Worm (Caenorhabditis elegans) whole organism, L1 larva: Measurements from ENCODE around the gene F52G3.5.

Experiments used
- C16A3.4 ChIP-seq: fragments of 150-350 bp; optimal IDR thresholded peaks from 2 replicates; lab custom pipeline; 2014; ENCODE audit warnings: missing biosample characterization, missing genetic modification characterization
- C34B4.2 ChIP-seq: sonication (generic microtip); optimal IDR thresholded peaks from 2 replicates; lab custom pipeline; 2017; ENCODE audit warnings: mild to moderate bottlenecking, missing genetic modification characterization, missing compliant biosample characterization
- Y116A8C.19 ChIP-seq: sonication (generic microtip); optimal IDR thresholded peaks from 2 replicates; lab custom pipeline; 2016; ENCODE audit warnings: missing compliant biosample characterization, missing genetic modification characterization, borderline replicate concordance
- ceh-63 ChIP-seq: fragments of 200-800 bp; sonication (Bioruptor generic); optimal IDR thresholded peaks from 2 replicates; lab custom pipeline; 2018; ENCODE audit warnings: mild to moderate bottlenecking, missing genetic modification characterization, missing compliant biosample characterization
- ceh-82 ChIP-seq, 3 experiments: fragments of 150-350 bp in 1 of 3; sonication (generic microtip) in 2 of 3; optimal IDR thresholded peaks; 2 replicates each; lab custom pipeline; 2014 to 2017; ENCODE audit warnings: missing biosample characterization in 3 of 3, missing genetic modification characterization in 3 of 3
- ceh-88 ChIP-seq: fragments of 200-800 bp; sonication (Bioruptor generic); IDR thresholded peaks from 2 replicates; pipeline ENCODE4 v1.3.6; 2022; ENCODE audit warnings: missing genetic modification characterization, missing compliant biosample characterization
- ces-1 ChIP-seq: fragments of 150-350 bp; optimal IDR thresholded peaks from 2 replicates; lab custom pipeline; 2014; ENCODE audit warnings: missing biosample characterization, missing genetic modification reagents, missing genetic modification characterization
- dsc-1 ChIP-seq: sonication (generic microtip); optimal IDR thresholded peaks from 2 replicates; lab custom pipeline; 2016; ENCODE audit warnings: mild to moderate bottlenecking, missing genetic modification characterization, missing compliant biosample characterization
- efl-3 ChIP-seq: fragments of 200-800 bp; sonication (Bioruptor generic); optimal IDR thresholded peaks from 2 replicates; lab custom pipeline; 2018; ENCODE audit warnings: mild to moderate bottlenecking, missing genetic modification characterization, missing compliant biosample characterization
- egl-27 ChIP-seq, 2 experiments: fragments of 150-350 bp in 1 of 2; sonication (generic microtip); optimal IDR thresholded peaks; 3 replicates each; lab custom pipeline; 2017 to 2018; ENCODE audit warnings: missing biosample characterization in 2 of 2, missing genetic modification characterization in 2 of 2, missing genetic modification reagents in 2 of 2
- elt-2 ChIP-seq: sonication (generic microtip); optimal IDR thresholded peaks from 2 replicates; lab custom pipeline; 2016; ENCODE audit warnings: missing genetic modification characterization, mild to moderate bottlenecking, inconsistent platforms, missing compliant biosample characterization, missing genetic modification reagents
- elt-3 ChIP-seq, 6 experiments: fragments of 150-350 bp in 1 of 6; sonication (generic microtip); optimal IDR thresholded peaks; 2 replicates each; lab custom pipeline; 2017 to 2018; ENCODE audit warnings: missing biosample characterization in 6 of 6, missing genetic modification characterization in 6 of 6, inconsistent platforms in 1 of 6
- ets-5 ChIP-seq: fragments of 200-800 bp; sonication (Bioruptor generic); IDR thresholded peaks from 2 replicates; pipeline ENCODE4 v1.3.6; 2022; ENCODE audit warnings: missing genetic modification characterization, missing compliant biosample characterization
- fkh-10 ChIP-seq: sonication (generic microtip); optimal IDR thresholded peaks from 2 replicates; lab custom pipeline; 2017; ENCODE audit warnings: missing biosample characterization, missing genetic modification reagents, missing genetic modification characterization
- fkh-4 ChIP-seq: sonication (generic microtip); optimal IDR thresholded peaks from 2 replicates; lab custom pipeline; 2016; ENCODE audit warnings: missing compliant biosample characterization, missing genetic modification characterization, borderline replicate concordance
- fkh-8 ChIP-seq: sonication (generic microtip); optimal IDR thresholded peaks from 2 replicates; lab custom pipeline; 2016; ENCODE audit warnings: mild to moderate bottlenecking, missing genetic modification characterization, missing compliant biosample characterization
- fos-1 ChIP-seq: fragments of 150-350 bp; optimal IDR thresholded peaks from 2 replicates; lab custom pipeline; 2014; ENCODE audit warnings: missing biosample characterization, missing genetic modification characterization
- grh-1 ChIP-seq: fragments of 200-800 bp; sonication (Bioruptor generic); IDR thresholded peaks from 2 replicates; pipeline ENCODE4 v1.3.6; 2022; ENCODE audit warnings: missing genetic modification reagents, missing genetic modification characterization, missing compliant biosample characterization
- hlh-17 ChIP-seq: fragments of 200-800 bp; sonication (Bioruptor generic); optimal IDR thresholded peaks from 2 replicates; lab custom pipeline; 2018; ENCODE audit warnings: missing genetic modification characterization, mild to moderate bottlenecking, missing compliant biosample characterization, moderate library complexity, borderline replicate concordance
- hlh-4 ChIP-seq: sonication (generic microtip); optimal IDR thresholded peaks from 2 replicates; lab custom pipeline; 2016; ENCODE audit warnings: mild to moderate bottlenecking, missing genetic modification characterization, missing compliant biosample characterization
- hpl-2 ChIP-seq: fragments of 150-350 bp; optimal IDR thresholded peaks from 2 replicates; lab custom pipeline; 2014; ENCODE audit warnings: missing biosample characterization, missing genetic modification reagents, missing genetic modification characterization
- isw-1 ChIP-seq: fragments of 200-800 bp; sonication (Bioruptor generic); IDR thresholded peaks from 2 replicates; pipeline ENCODE4 v1.3.6; 2022; ENCODE audit warnings: missing genetic modification characterization, missing compliant biosample characterization
- jun-1 ChIP-seq: fragments of 150-350 bp; optimal IDR thresholded peaks from 2 replicates; lab custom pipeline; 2014; ENCODE audit warnings: missing biosample characterization, missing genetic modification reagents, missing genetic modification characterization
- lin-14 ChIP-seq: fragments of 200-800 bp; sonication (Bioruptor generic); optimal IDR thresholded peaks from 2 replicates; lab custom pipeline; 2018; ENCODE audit warnings: mild to moderate bottlenecking, missing genetic modification characterization, moderate library complexity, missing compliant biosample characterization
- lin-39 ChIP-seq: fragments of 150-350 bp; optimal IDR thresholded peaks from 2 replicates; lab custom pipeline; 2014; ENCODE audit warnings: missing biosample characterization, missing genetic modification reagents, missing genetic modification characterization
- lir-3 ChIP-seq: sonication (generic microtip); optimal IDR thresholded peaks from 2 replicates; lab custom pipeline; 2016; ENCODE audit warnings: mild to moderate bottlenecking, missing genetic modification characterization, moderate library complexity, missing compliant biosample characterization; ENCODE audit not compliant: poor library complexity
- lsy-2 ChIP-seq, 2 experiments: fragments of 150-350 bp; optimal IDR thresholded peaks; 2 replicates each; lab custom pipeline; 2014; ENCODE audit warnings: missing biosample characterization in 2 of 2, missing genetic modification characterization in 2 of 2
- mdl-1 ChIP-seq, 2 experiments: fragments of 150-350 bp; optimal IDR thresholded peaks; 2 replicates each; lab custom pipeline; 2014 to 2017; ENCODE audit warnings: missing biosample characterization in 2 of 2, missing genetic modification characterization in 2 of 2, inconsistent platforms in 1 of 2
- mef-2 ChIP-seq: fragments of 150-350 bp; optimal IDR thresholded peaks from 2 replicates; lab custom pipeline; 2014; ENCODE audit warnings: missing biosample characterization, missing genetic modification characterization
- nhr-11 ChIP-seq: fragments of 150-350 bp; optimal IDR thresholded peaks from 2 replicates; lab custom pipeline; 2014; ENCODE audit warnings: missing biosample characterization, missing genetic modification characterization
- nhr-19 ChIP-seq: fragments of 200-800 bp; sonication (Bioruptor generic); conservative IDR thresholded peaks from 2 replicates; pipeline ENCODE4 v1.3.6; 2022; ENCODE audit warnings: missing genetic modification characterization, missing compliant biosample characterization
- nhr-20 ChIP-seq: sonication (generic microtip); optimal IDR thresholded peaks from 2 replicates; lab custom pipeline; 2016; ENCODE audit warnings: mild to moderate bottlenecking, missing genetic modification characterization, missing compliant biosample characterization
- nhr-237 ChIP-seq: fragments of 150-350 bp; optimal IDR thresholded peaks from 2 replicates; lab custom pipeline; 2014; ENCODE audit warnings: missing biosample characterization, missing genetic modification characterization
- nhr-47 ChIP-seq: sonication (generic microtip); optimal IDR thresholded peaks from 2 replicates; lab custom pipeline; 2016; ENCODE audit warnings: mild to moderate bottlenecking, missing genetic modification characterization, moderate library complexity, missing compliant biosample characterization
- nhr-71 ChIP-seq: sonication (generic microtip); optimal IDR thresholded peaks from 2 replicates; lab custom pipeline; 2016; ENCODE audit warnings: mild to moderate bottlenecking, missing genetic modification characterization, moderate library complexity, missing compliant biosample characterization
- nhr-76 ChIP-seq: sonication (generic microtip); optimal IDR thresholded peaks from 2 replicates; lab custom pipeline; 2017; ENCODE audit warnings: missing biosample characterization, missing genetic modification characterization
- nhr-77 ChIP-seq: fragments of 150-350 bp; optimal IDR thresholded peaks from 2 replicates; lab custom pipeline; 2014; ENCODE audit warnings: missing biosample characterization, missing genetic modification characterization
- nhr-84 ChIP-seq: sonication (generic microtip); optimal IDR thresholded peaks from 2 replicates; lab custom pipeline; 2017; ENCODE audit warnings: missing biosample characterization, missing genetic modification characterization
- nhr-85 ChIP-seq: sonication (generic microtip); peaks from one replicate; lab custom pipeline; 2016; ENCODE audit warnings: missing genetic modification characterization, inconsistent platforms, missing compliant biosample characterization
- pax-3 ChIP-seq: fragments of 200-800 bp; sonication (Bioruptor generic); optimal IDR thresholded peaks from 2 replicates; lab custom pipeline; 2018; ENCODE audit warnings: mild to moderate bottlenecking, missing genetic modification characterization, moderate library complexity, missing compliant biosample characterization
- pqm-1 ChIP-seq: sonication (generic microtip); optimal IDR thresholded peaks from 3 replicates; lab custom pipeline; 2017; ENCODE audit warnings: missing biosample characterization, missing genetic modification characterization
- rnt-1 ChIP-seq: sonication (generic microtip); optimal IDR thresholded peaks from 2 replicates; lab custom pipeline; 2016; ENCODE audit warnings: mild to moderate bottlenecking, missing genetic modification characterization, moderate library complexity, missing compliant biosample characterization
- snpc-4 ChIP-seq: fragments of 150-350 bp; optimal IDR thresholded peaks from 2 replicates; lab custom pipeline; 2014; ENCODE audit warnings: missing biosample characterization, missing genetic modification characterization
- snu-23 ChIP-seq: sonication (generic microtip); optimal IDR thresholded peaks from 2 replicates; lab custom pipeline; 2016; ENCODE audit warnings: missing genetic modification characterization, missing compliant biosample characterization
- sox-4 ChIP-seq: sonication (generic microtip); optimal IDR thresholded peaks from 2 replicates; lab custom pipeline; 2016; ENCODE audit warnings: missing genetic modification characterization, missing compliant biosample characterization
- sptf-1 ChIP-seq: fragments of 150-350 bp; optimal IDR thresholded peaks from 2 replicates; lab custom pipeline; 2014; ENCODE audit warnings: missing biosample characterization, missing genetic modification characterization
- sup-37 ChIP-seq: fragments of 200-800 bp; sonication (Bioruptor generic); optimal IDR thresholded peaks from 2 replicates; lab custom pipeline; 2018; ENCODE audit warnings: mild to moderate bottlenecking, missing genetic modification characterization, missing compliant biosample characterization
- swsn-7 ChIP-seq: sonication (generic microtip); optimal IDR thresholded peaks from 2 replicates; lab custom pipeline; 2016; ENCODE audit warnings: missing genetic modification characterization, missing compliant biosample characterization
- tbx-2 ChIP-seq: sonication (generic microtip); optimal IDR thresholded peaks from 2 replicates; lab custom pipeline; 2016; ENCODE audit warnings: missing genetic modification characterization, missing compliant biosample characterization
- tlp-1 ChIP-seq: fragments of 150-350 bp; optimal IDR thresholded peaks from 2 replicates; lab custom pipeline; 2014; ENCODE audit warnings: missing biosample characterization, missing genetic modification characterization
- unc-62 ChIP-seq: fragments of 150-350 bp; optimal IDR thresholded peaks from 2 replicates; lab custom pipeline; 2014; ENCODE audit warnings: missing biosample characterization, missing genetic modification reagents, missing genetic modification characterization
- unc-86 ChIP-seq: sonication (generic microtip); optimal IDR thresholded peaks from 2 replicates; lab custom pipeline; 2016; ENCODE audit warnings: missing genetic modification characterization, missing compliant biosample characterization
- zag-1 ChIP-seq: fragments of 150-350 bp; optimal IDR thresholded peaks from 2 replicates; lab custom pipeline; 2014; ENCODE audit warnings: missing biosample characterization, missing genetic modification characterization
- zip-4 ChIP-seq: fragments of 200-800 bp; sonication (Bioruptor generic); optimal IDR thresholded peaks from 2 replicates; lab custom pipeline; 2018; ENCODE audit warnings: mild to moderate bottlenecking, missing genetic modification characterization, moderate library complexity, missing compliant biosample characterization

The F52G3.5 gene

ce11 chrX:16928087-16928486 is 47.9 kb downstream of the F52G3.5 start (continued):
- peak; percentile 64 for TF ChIP-seq fkh-8 (tag; lab: Kevin White, UChicago)
- TF ChIP-seq sptf-1: no peak
- TF ChIP-seq mdl-1 (tag; optimal IDR thresholded peaks at IDR 0.05; lab: Kevin White, UChicago): peak in 1 of 2 experiments; percentile 18
- no peak for TF ChIP-seq nhr-11 (tag; lab: Kevin White, UChicago)
- no peak for TF ChIP-seq pqm-1 (tag; lab: Kevin White, UChicago)
- no peak for TF ChIP-seq ets-5 (GFP tag; lab: Robert Waterston, UW)
- no peak for TF ChIP-seq snpc-4
- peak; percentile 53 for TF ChIP-seq nhr-71 (tag; lab: Kevin White, UChicago)
- no peak for TF ChIP-seq jun-1
- peak; percentile 35 for TF ChIP-seq C16A3.4 (tag; lab: Kevin White, UChicago)
- TF ChIP-seq nhr-19: peak; percentile 41
- TF ChIP-seq fkh-4 (tag; lab: Kevin White, UChicago): no peak
- no peak for TF ChIP-seq tlp-1 (tag; lab: Kevin White, UChicago)
- peak; percentile 44 for TF ChIP-seq rnt-1 (tag; lab: Kevin White, UChicago)
- TF ChIP-seq nhr-47 (tag; lab: Kevin White, UChicago): peak; percentile 61
- TF ChIP-seq tbx-2: no peak
- no peak for TF ChIP-seq nhr-84 (tag; lab: Kevin White, UChicago)
- no peak for TF ChIP-seq elt-3 (tag; optimal IDR thresholded peaks at IDR 0.05; lab: Kevin White, UChicago)
- TF ChIP-seq snu-23: peak; percentile 50
- TF ChIP-seq ceh-82 (tag; optimal IDR thresholded peaks at IDR 0.05; lab: Kevin White, UChicago): peak in 1 of 3 experiments; percentile 63
- no peak for TF ChIP-seq isw-1 (GFP tag; lab: Robert Waterston, UW)
- TF ChIP-seq nhr-20 (tag; lab: Kevin White, UChicago): peak; percentile 26
- no peak for TF ChIP-seq egl-27 (tag; optimal IDR thresholded peaks at IDR 0.05; lab: Kevin White, UChicago)
- no peak for TF ChIP-seq C34B4.2
- no peak for TF ChIP-seq grh-1
- TF ChIP-seq lir-3 (tag; lab: Kevin White, UChicago): no peak
- TF ChIP-seq ceh-63 (GFP tag; lab: Kevin White, UChicago): no peak
- peak; percentile 54 for TF ChIP-seq dsc-1 (tag; lab: Kevin White, UChicago)
- no peak for TF ChIP-seq Y116A8C.19 (tag; lab: Kevin White, UChicago)
- no peak for TF ChIP-seq pax-3
- TF ChIP-seq nhr-77: no peak
- TF ChIP-seq lin-39 (tag; lab: Kevin White, UChicago): no peak
- no peak for TF ChIP-seq zag-1 (tag; lab: Kevin White, UChicago)
- no peak for TF ChIP-seq unc-62 (GFP tag; lab: Kevin White, UChicago)
- no peak for TF ChIP-seq mef-2 (tag; lab: Kevin White, UChicago)
- TF ChIP-seq zip-4 (GFP tag; lab: Kevin White, UChicago): no peak
- no peak for TF ChIP-seq sox-4
- TF ChIP-seq nhr-237 (tag; lab: Kevin White, UChicago): no peak
- no peak for TF ChIP-seq hlh-17 (GFP tag; lab: Kevin White, UChicago)
- TF ChIP-seq sup-37 (GFP tag; lab: Kevin White, UChicago): no peak
- TF ChIP-seq lsy-2 (tag; optimal IDR thresholded peaks at IDR 0.05; lab: Kevin White, UChicago): no peak
- no peak for TF ChIP-seq nhr-76
- TF ChIP-seq swsn-7 (tag; lab: Kevin White, UChicago): peak; percentile 33
- peak; percentile 29 for TF ChIP-seq fkh-10
- TF ChIP-seq fos-1 (tag; lab: Kevin White, UChicago): no peak
- no peak for TF ChIP-seq hlh-4 (tag; lab: Kevin White, UChicago)
- no peak for TF ChIP-seq hpl-2 (GFP tag; lab: Kevin White, UChicago)
- TF ChIP-seq elt-2 (tag; lab: Kevin White, UChicago): no peak
- TF ChIP-seq lin-14: no peak
- peak; percentile 34 for TF ChIP-seq nhr-85 (tag; lab: Kevin White, UChicago)
- peak; percentile 20 for TF ChIP-seq unc-86 (tag; lab: Kevin White, UChicago)
- no peak for TF ChIP-seq efl-3 (GFP tag; lab: Kevin White, UChicago)
- no peak for TF ChIP-seq ceh-88 (GFP tag; lab: Robert Waterston, UW)
- no peak for TF ChIP-seq ces-1 (GFP tag; lab: Kevin White, UChicago)
